Fruit fly (Drosophila melanogaster) whole organism, prepupa: ENCODE data around the gene CG34428.

Experiments used
- CG16779 ChIP-seq: fragments of 200-800 bp; sonication (Bioruptor generic); optimal IDR thresholded peaks from 3 replicates; lab custom pipeline; 2017; ENCODE audit warnings: missing biosample characterization, mild to moderate bottlenecking, missing genetic modification characterization
- CG6854 ChIP-seq: fragments of 200-800 bp; sonication (Bioruptor generic); optimal IDR thresholded peaks from 2 replicates; lab custom pipeline; 2017; ENCODE audit warnings: missing biosample characterization, mild to moderate bottlenecking, missing genetic modification characterization
- Lpt ChIP-seq: fragments of 200-800 bp; sonication (Bioruptor generic); optimal IDR thresholded peaks from 3 replicates; lab custom pipeline; 2016; ENCODE audit warnings: missing biosample characterization, missing genetic modification characterization
- OdsH ChIP-seq: fragments of 200-800 bp; sonication (Bioruptor generic); optimal IDR thresholded peaks from 3 replicates; lab custom pipeline; 2016; ENCODE audit warnings: missing biosample characterization, missing genetic modification characterization

- TF ChIP-seq OdsH (GFP tag; lab: Kevin White, UChicago) (no peak), Lpt (GFP tag; lab: Kevin White, UChicago) (no peak), CG6854 (no peak), CG16779 (tag; lab: Kevin White, UChicago) (no peak)
Observed at dm6 chr3L:13105863-13106262, 44.3 kb downstream of the CG34428 start.
